Fruit fly (Drosophila melanogaster) whole organism, embryonic: ENCODE measurements around the gene fliI.

ENCODE experiments used
- Awh ChIP-seq: fragments of 200-800 bp; sonication (Bioruptor generic); IDR thresholded peaks from 2 replicates; pipeline ENCODE4, ENCODE4 v1.3.6; 2022; ENCODE audit warnings: missing biosample characterization, missing genetic modification characterization
- Bdp1 ChIP-seq: fragments of 200-800 bp; sonication (Bioruptor generic); optimal IDR thresholded peaks from 3 replicates; lab custom pipeline; 2016; ENCODE audit warnings: missing biosample characterization, missing genetic modification characterization
- CG10565 ChIP-seq: fragments of 200-800 bp; sonication (Bioruptor generic); optimal IDR thresholded peaks from 3 replicates; lab custom pipeline; 2016; ENCODE audit warnings: missing biosample characterization, mild to moderate bottlenecking, missing genetic modification characterization
- CG10654 ChIP-seq: fragments of 200-800 bp; sonication (Bioruptor generic); optimal IDR thresholded peaks from 2 replicates; lab custom pipeline; 2016; ENCODE audit warnings: missing biosample characterization, missing genetic modification characterization
- CG10959 ChIP-seq: fragments of 200-800 bp; sonication (Bioruptor generic); IDR thresholded peaks from 2 replicates; pipeline ENCODE4 v1.3.6; 2022; ENCODE audit warnings: missing biosample characterization, missing genetic modification characterization
- CG11695 ChIP-seq: fragments of 200-800 bp; sonication (Bioruptor generic); IDR thresholded peaks from 3 replicates; pipeline ENCODE4 v1.3.6; 2022; ENCODE audit warnings: missing biosample characterization, missing genetic modification characterization
- CG12104 ChIP-seq: fragments of 200-800 bp; sonication (Bioruptor generic); optimal IDR thresholded peaks from 3 replicates; lab custom pipeline; 2016; ENCODE audit warnings: missing biosample characterization, missing genetic modification characterization
- CG12155 ChIP-seq: fragments of 200-800 bp; sonication (Bioruptor generic); optimal IDR thresholded peaks from 3 replicates; lab custom pipeline; 2016; ENCODE audit warnings: missing biosample characterization, missing genetic modification characterization
- CG13123 ChIP-seq: fragments of 200-800 bp; sonication (Bioruptor generic); optimal IDR thresholded peaks from 2 replicates; lab custom pipeline; 2016; ENCODE audit warnings: missing biosample characterization, missing genetic modification characterization
- CG15073 ChIP-seq: fragments of 200-800 bp; sonication (Bioruptor generic); optimal IDR thresholded peaks from 2 replicates; lab custom pipeline; 2016; ENCODE audit warnings: missing biosample characterization, missing genetic modification characterization
- CG15514 ChIP-seq: fragments of 200-800 bp; sonication (Bioruptor generic); optimal IDR thresholded peaks from 3 replicates; lab custom pipeline; 2017; ENCODE audit warnings: missing biosample characterization, missing genetic modification characterization, mild to moderate bottlenecking, moderate library complexity, missing genetic modification reagents
- CG2129 ChIP-seq: fragments of 200-800 bp; sonication (Bioruptor generic); IDR thresholded peaks from 2 replicates; pipeline ENCODE4 v1.3.6; 2022; ENCODE audit warnings: missing biosample characterization, missing genetic modification characterization; ENCODE audit not compliant: partially characterized antibody
- CG2678 ChIP-seq: fragments of 200-800 bp; sonication (Bioruptor generic); optimal IDR thresholded peaks from 3 replicates; lab custom pipeline; 2019; ENCODE audit warnings: missing biosample characterization, mild to moderate bottlenecking, missing genetic modification characterization, moderate library complexity
- CG33557 ChIP-seq: fragments of 200-800 bp; sonication (Bioruptor generic); optimal IDR thresholded peaks from 2 replicates; lab custom pipeline; 2019; ENCODE audit warnings: missing biosample characterization, mild to moderate bottlenecking, missing genetic modification characterization, moderate library complexity
- CG34422 ChIP-seq: fragments of 200-800 bp; sonication (Bioruptor generic); IDR thresholded peaks from 3 replicates; pipeline ENCODE4 v1.3.6; 2022; ENCODE audit warnings: missing biosample characterization, missing genetic modification characterization
- CG5180 ChIP-seq: fragments of 200-800 bp; sonication (Bioruptor generic); optimal IDR thresholded peaks from 3 replicates; lab custom pipeline; 2017; ENCODE audit warnings: missing biosample characterization, missing genetic modification characterization, mild to moderate bottlenecking, moderate library complexity, missing genetic modification reagents
- CG5953 ChIP-seq: fragments of 200-800 bp; sonication (Bioruptor generic); IDR thresholded peaks from 2 replicates; pipeline ENCODE4 v1.3.6; 2022; ENCODE audit warnings: missing biosample characterization, missing genetic modification characterization
- CG6765 ChIP-seq: fragments of 200-800 bp; sonication (Bioruptor generic); optimal IDR thresholded peaks from 3 replicates; lab custom pipeline; 2017; ENCODE audit warnings: missing biosample characterization, mild to moderate bottlenecking, missing genetic modification characterization
- CG8290 ChIP-seq, 3 experiments: fragments of 200-800 bp; sonication (Bioruptor generic); optimal IDR thresholded peaks; 2 replicates each; lab custom pipeline; 2016 to 2019; ENCODE audit warnings: missing biosample characterization in 3 of 3, missing genetic modification characterization in 3 of 3, mild to moderate bottlenecking in 2 of 3, moderate library complexity in 1 of 3
- CG8388 ChIP-seq: fragments of 200-800 bp; sonication (Bioruptor generic); optimal IDR thresholded peaks from 2 replicates; lab custom pipeline; 2019; ENCODE audit warnings: missing biosample characterization, mild to moderate bottlenecking, missing genetic modification characterization, moderate library complexity
- CG9437 ChIP-seq: fragments of 200-800 bp; sonication (Bioruptor generic); optimal IDR thresholded peaks from 2 replicates; lab custom pipeline; 2018; ENCODE audit warnings: missing biosample characterization, mild to moderate bottlenecking, missing genetic modification characterization
- Dfd ChIP-seq, 2 experiments: fragments of >200 bp; optimal IDR thresholded peaks; 2 replicates each; lab custom pipeline; 2017; ENCODE audit warnings: missing biosample characterization in 2 of 2, missing genetic modification characterization in 2 of 2
- Dip2 ChIP-seq: fragments of 200-800 bp; sonication (Bioruptor generic); IDR thresholded peaks from 2 replicates; pipeline ENCODE4 v1.3.6; 2022; ENCODE audit warnings: missing biosample characterization, missing genetic modification characterization
- Dref ChIP-seq: fragments of 200-800 bp; sonication (Bioruptor generic); IDR thresholded peaks from 2 replicates; pipeline ENCODE4 v1.3.6; 2022; ENCODE audit warnings: missing biosample characterization, missing genetic modification characterization
- E2f2 ChIP-seq: fragments of 200-800 bp; sonication (Bioruptor generic); IDR thresholded peaks from 2 replicates; pipeline ENCODE4 v1.3.6; 2022; ENCODE audit warnings: missing biosample characterization, missing genetic modification characterization
- Ets65A ChIP-seq: fragments of 200-800 bp; sonication (Bioruptor generic); peaks from one replicate; lab custom pipeline; 2016; ENCODE audit warnings: missing biosample characterization, missing genetic modification characterization
- H15 ChIP-seq: fragments of 200-800 bp; sonication (Bioruptor generic); IDR thresholded peaks from 3 replicates; pipeline ENCODE4 v1.3.6; 2022; ENCODE audit warnings: missing biosample characterization, missing genetic modification characterization
- Hmx ChIP-seq: fragments of 200-800 bp; sonication (Bioruptor generic); optimal IDR thresholded peaks from 2 replicates; lab custom pipeline; 2016; ENCODE audit warnings: missing biosample characterization, missing genetic modification characterization
- Mad ChIP-seq: fragments of 200-800 bp; sonication (Bioruptor generic); optimal IDR thresholded peaks from 2 replicates; lab custom pipeline; 2016; ENCODE audit warnings: missing biosample characterization, missing genetic modification characterization
- Pdp1 ChIP-seq, 2 experiments: fragments of 200-800 bp; sonication (Bioruptor generic); optimal IDR thresholded peaks; 3 replicates each; lab custom pipeline; 2016; ENCODE audit warnings: missing biosample characterization in 2 of 2, missing genetic modification characterization in 2 of 2, mild to moderate bottlenecking in 1 of 2, moderate library complexity in 1 of 2
- Rfx ChIP-seq: fragments of 200-800 bp; sonication (Bioruptor generic); IDR thresholded peaks from 2 replicates; pipeline ENCODE4 v1.3.6; 2022; ENCODE audit warnings: missing biosample characterization, missing genetic modification characterization
- Sry-β ChIP-seq: fragments of 200-800 bp; sonication (Bioruptor generic); optimal IDR thresholded peaks from 2 replicates; lab custom pipeline; 2018; ENCODE audit warnings: missing biosample characterization, mild to moderate bottlenecking, missing genetic modification characterization, moderate library complexity
- Sry-δ ChIP-seq: fragments of 200-800 bp; sonication (Bioruptor generic); optimal IDR thresholded peaks from 2 replicates; lab custom pipeline; 2016; ENCODE audit warnings: missing biosample characterization, missing genetic modification characterization
- Xrp1 ChIP-seq: fragments of 200-800 bp; sonication (Bioruptor generic); IDR thresholded peaks from 2 replicates; pipeline ENCODE4 v1.3.6; 2022; ENCODE audit warnings: missing biosample characterization, missing genetic modification characterization
- YL-1 ChIP-seq: fragments of 200-800 bp; sonication (Bioruptor generic); optimal IDR thresholded peaks from 3 replicates; lab custom pipeline; 2017; ENCODE audit warnings: missing biosample characterization, mild to moderate bottlenecking, missing genetic modification characterization
- corto ChIP-seq: fragments of 200-800 bp; sonication (Bioruptor generic); optimal IDR thresholded peaks from 2 replicates; lab custom pipeline; 2016; ENCODE audit warnings: missing biosample characterization, mild to moderate bottlenecking, missing genetic modification characterization, moderate library complexity
- dmrt11E ChIP-seq: fragments of 200-800 bp; sonication (Bioruptor generic); optimal IDR thresholded peaks from 3 replicates; lab custom pipeline; 2018; ENCODE audit warnings: missing biosample characterization, mild to moderate bottlenecking, missing genetic modification characterization, moderate library complexity
- dmrt99B ChIP-seq: fragments of 200-800 bp; sonication (Bioruptor generic); optimal IDR thresholded peaks from 2 replicates; lab custom pipeline; 2018; ENCODE audit warnings: missing biosample characterization, mild to moderate bottlenecking, missing genetic modification characterization, moderate library complexity
- ems ChIP-seq: fragments of 200-800 bp; sonication (Bioruptor generic); optimal IDR thresholded peaks from 3 replicates; lab custom pipeline; 2016; ENCODE audit warnings: missing biosample characterization, missing genetic modification characterization
- esg ChIP-seq: fragments of 200-800 bp; sonication (Bioruptor generic); conservative IDR thresholded peaks from 2 replicates; pipeline ENCODE4 v1.3.6; 2022; ENCODE audit warnings: missing biosample characterization, missing genetic modification characterization
- exex ChIP-seq: fragments of 200-800 bp; sonication (Bioruptor generic); optimal IDR thresholded peaks from 4 replicates; lab custom pipeline; 2018; ENCODE audit warnings: missing biosample characterization, mild to moderate bottlenecking, missing genetic modification characterization, moderate library complexity
- fd96Cb ChIP-seq: fragments of 200-800 bp; sonication (Bioruptor generic); optimal IDR thresholded peaks from 2 replicates; lab custom pipeline; 2018; ENCODE audit warnings: missing biosample characterization, mild to moderate bottlenecking, missing genetic modification characterization, moderate library complexity
- knrl ChIP-seq: fragments of 200-800 bp; sonication (Bioruptor generic); IDR thresholded peaks from 3 replicates; pipeline ENCODE4 v1.3.6; 2022; ENCODE audit warnings: missing biosample characterization, missing genetic modification characterization; ENCODE audit not compliant: partially characterized antibody
- mirr ChIP-seq: fragments of 200-800 bp; sonication (Bioruptor generic); optimal IDR thresholded peaks from 3 replicates; lab custom pipeline; 2018; ENCODE audit warnings: missing biosample characterization, mild to moderate bottlenecking, missing genetic modification characterization
- nmo ChIP-seq: fragments of 200-800 bp; sonication (Bioruptor generic); optimal IDR thresholded peaks from 2 replicates; lab custom pipeline; 2018; ENCODE audit warnings: missing biosample characterization, mild to moderate bottlenecking, missing genetic modification characterization, moderate library complexity
- repo ChIP-seq: fragments of 200-800 bp; sonication (Bioruptor generic); optimal IDR thresholded peaks from 2 replicates; lab custom pipeline; 2016; ENCODE audit warnings: missing biosample characterization, missing genetic modification characterization
- sob ChIP-seq: fragments of 200-800 bp; sonication (Bioruptor generic); IDR thresholded peaks from 2 replicates; pipeline ENCODE4 v1.3.6; 2022; ENCODE audit warnings: missing biosample characterization, missing genetic modification characterization
- tap ChIP-seq: fragments of 200-800 bp; optimal IDR thresholded peaks from 3 replicates; lab custom pipeline; 2019; ENCODE audit warnings: missing biosample characterization, mild to moderate bottlenecking, missing genetic modification characterization, moderate library complexity
- trh ChIP-seq: fragments of 200-800 bp; sonication (Bioruptor generic); optimal IDR thresholded peaks from 2 replicates; lab custom pipeline; 2016; ENCODE audit warnings: missing biosample characterization, missing genetic modification characterization
- zfh2 ChIP-seq: fragments of 200-800 bp; sonication (Bioruptor generic); optimal IDR thresholded peaks from 2 replicates; lab custom pipeline; 2016; ENCODE audit warnings: missing biosample characterization, missing genetic modification characterization

The fliI gene

dm6 chrX:21349800-21350309 is 10.3 kb downstream of the fliI start, which contains the start of the genes peng and sol (continued):
- TF ChIP-seq dmrt11E (peak; percentile 68), YL-1 (GFP tag; lab: Kevin White, UChicago) (peak; percentile 37), H15 (peak; percentile 42; the same call in 1 of the 3 replicates), CG15073 (GFP tag; lab: Kevin White, UChicago) (no peak), Mad (GFP tag; lab: Kevin White, UChicago) (peak; percentile 76), CG5180 (GFP tag; lab: Kevin White, UChicago) (no peak), esg (peak; percentile 53), CG6765 (GFP tag; lab: Kevin White, UChicago) (peak; percentile 19), Sry-β (no peak), CG10565 (GFP tag; lab: Kevin White, UChicago) (no peak), CG10654 (GFP tag; lab: Kevin White, UChicago) (peak; percentile 61), CG9437 (GFP tag; lab: Kevin White, UChicago) (peak; percentile 60), CG12104 (GFP tag; lab: Kevin White, UChicago) (peak; percentile 73), CG11695 (GFP tag; lab: Robert Waterston, UW) (peak; percentile 54; the same call in 2 of the 3 replicates), mirr (GFP tag; lab: Kevin White, UChicago) (peak; percentile 25), CG8388 (GFP tag; lab: Kevin White, UChicago) (peak; percentile 61), CG8290 (GFP tag; optimal IDR thresholded peaks at IDR 0.05; lab: Kevin White, UChicago) (peak; percentile 100), CG8290 (tag; optimal IDR thresholded peaks at IDR 0.05; lab: Kevin White, UChicago) (peak; percentile 98 to 100), repo (no peak), dmrt99B (tag; lab: Kevin White, UChicago) (no peak), trh (GFP tag; lab: Kevin White, UChicago) (peak; percentile 46), Ets65A (peak; percentile 96), Rfx (GFP tag; lab: Robert Waterston, UW) (peak; percentile 71), CG33557 (GFP tag; lab: Kevin White, UChicago) (peak; percentile 62), tap (tag; lab: Kevin White, UChicago) (no peak), Dref (GFP tag; lab: Robert Waterston, UW) (peak; percentile 31), Xrp1 (peak; percentile 56), CG13123 (peak; percentile 53), nmo (GFP tag; lab: Kevin White, UChicago) (peak; percentile 85), Dfd (GFP tag; optimal IDR thresholded peaks at IDR 0.05; lab: Kevin White, UChicago) (no peak), CG15514 (GFP tag; lab: Kevin White, UChicago) (peak; percentile 54), CG2129 (GFP tag; lab: Robert Waterston, UW) (no peak), Bdp1 (GFP tag; lab: Kevin White, UChicago) (peak; percentile 42), knrl (GFP tag; lab: Robert Waterston, UW) (no peak), CG2678 (peak; percentile 76), CG5953 (GFP tag; lab: Robert Waterston, UW) (no peak), Dip2 (no peak), fd96Cb (tag; lab: Kevin White, UChicago) (peak; percentile 63), CG12155 (GFP tag; lab: Kevin White, UChicago) (peak; percentile 80), CG34422 (no peak; the same call in 2 of the 3 replicates), Awh (no peak), Pdp1 (GFP tag; optimal IDR thresholded peaks at IDR 0.05; lab: Kevin White, UChicago) (peak; percentile 67 to 75), exex (tag; lab: Kevin White, UChicago) (no peak), zfh2 (GFP tag; lab: Kevin White, UChicago) (peak; percentile 78), ems (GFP tag; lab: Kevin White, UChicago) (peak; percentile 44), Hmx (GFP tag; lab: Kevin White, UChicago) (no peak), corto (no peak), sob (peak; percentile 72), E2f2 (peak; percentile 46), CG10959 (GFP tag; lab: Robert Waterston, UW) (no peak), Sry-δ (peak; percentile 53)
